Worm (Caenorhabditis elegans) whole organism, L1 larva: ENCODE data around the gene srd-16.

Experiments used
- F16B12.6 ChIP-seq: fragments of 150-350 bp; optimal IDR thresholded peaks from 2 replicates; lab custom pipeline; 2014; ENCODE audit warnings: missing biosample characterization, missing genetic modification characterization
- Y116A8C.19 ChIP-seq: sonication (generic microtip); optimal IDR thresholded peaks from 2 replicates; lab custom pipeline; 2016; ENCODE audit warnings: missing compliant biosample characterization, missing genetic modification characterization, borderline replicate concordance
- aha-1 ChIP-seq: fragments of 150-350 bp; optimal IDR thresholded peaks from 2 replicates; lab custom pipeline; 2014; ENCODE audit warnings: missing biosample characterization, missing genetic modification characterization
- alr-1 ChIP-seq: fragments of 200-800 bp; sonication (Bioruptor generic); optimal IDR thresholded peaks from 2 replicates; lab custom pipeline; 2018; ENCODE audit warnings: borderline replicate concordance, mild to moderate bottlenecking, missing genetic modification characterization, missing compliant biosample characterization
- ama-1 ChIP-seq: fragments of 150-350 bp; optimal IDR thresholded peaks from 2 replicates; lab custom pipeline; 2014
- ceh-8 ChIP-seq: fragments of 200-800 bp; sonication (Bioruptor generic); optimal IDR thresholded peaks from 2 replicates; lab custom pipeline; 2018; ENCODE audit warnings: mild to moderate bottlenecking, missing genetic modification characterization, moderate library complexity, missing compliant biosample characterization
- ceh-82 ChIP-seq, 3 experiments: fragments of 150-350 bp in 1 of 3; sonication (generic microtip) in 2 of 3; optimal IDR thresholded peaks; 2 replicates each; lab custom pipeline; 2014 to 2017; ENCODE audit warnings: missing biosample characterization in 3 of 3, missing genetic modification characterization in 3 of 3
- ceh-88 ChIP-seq: fragments of 200-800 bp; sonication (Bioruptor generic); IDR thresholded peaks from 2 replicates; pipeline ENCODE4 v1.3.6; 2022; ENCODE audit warnings: missing genetic modification characterization, missing compliant biosample characterization
- ceh-90 ChIP-seq: sonication (generic microtip); optimal IDR thresholded peaks from 2 replicates; lab custom pipeline; 2016; ENCODE audit warnings: missing genetic modification characterization, missing compliant biosample characterization
- dpl-1 ChIP-seq, 3 experiments: fragments of 150-350 bp in 2 of 3; sonication (generic microtip) in 1 of 3; optimal IDR thresholded peaks; 2 replicates each; lab custom pipeline; 2014 to 2017; ENCODE audit warnings: missing biosample characterization in 3 of 3, missing genetic modification characterization in 3 of 3, missing genetic modification reagents in 3 of 3
- dsc-1 ChIP-seq: sonication (generic microtip); optimal IDR thresholded peaks from 2 replicates; lab custom pipeline; 2016; ENCODE audit warnings: mild to moderate bottlenecking, missing genetic modification characterization, missing compliant biosample characterization
- efl-1 ChIP-seq, 4 experiments: fragments of 150-350 bp; optimal IDR thresholded peaks in 3 of 4; peaks in 1 of 4; 1 replicate in 1 of 4; 2 replicates in 3 of 4; lab custom pipeline; 2014; ENCODE audit warnings: missing biosample characterization in 2 of 4, missing genetic modification characterization in 2 of 4, missing genetic modification reagents in 2 of 4
- egl-13 ChIP-seq: sonication (generic microtip); optimal IDR thresholded peaks from 2 replicates; lab custom pipeline; 2016; ENCODE audit warnings: missing genotype, missing genetic modification reagents, missing genetic modification characterization, missing compliant biosample characterization
- ets-5 ChIP-seq: fragments of 200-800 bp; sonication (Bioruptor generic); IDR thresholded peaks from 2 replicates; pipeline ENCODE4 v1.3.6; 2022; ENCODE audit warnings: missing genetic modification characterization, missing compliant biosample characterization
- hlh-4 ChIP-seq: sonication (generic microtip); optimal IDR thresholded peaks from 2 replicates; lab custom pipeline; 2016; ENCODE audit warnings: mild to moderate bottlenecking, missing genetic modification characterization, missing compliant biosample characterization
- isw-1 ChIP-seq: fragments of 200-800 bp; sonication (Bioruptor generic); IDR thresholded peaks from 2 replicates; pipeline ENCODE4 v1.3.6; 2022; ENCODE audit warnings: missing genetic modification characterization, missing compliant biosample characterization
- jun-1 ChIP-seq: fragments of 150-350 bp; optimal IDR thresholded peaks from 2 replicates; lab custom pipeline; 2014; ENCODE audit warnings: missing biosample characterization, missing genetic modification reagents, missing genetic modification characterization
- lin-14 ChIP-seq: fragments of 200-800 bp; sonication (Bioruptor generic); optimal IDR thresholded peaks from 2 replicates; lab custom pipeline; 2018; ENCODE audit warnings: mild to moderate bottlenecking, missing genetic modification characterization, moderate library complexity, missing compliant biosample characterization
- lin-15B ChIP-seq: fragments of 150-350 bp; sonication (generic microtip); optimal IDR thresholded peaks from 3 replicates; lab custom pipeline; 2014; ENCODE audit warnings: missing biosample characterization, missing genetic modification characterization
- lir-3 ChIP-seq: sonication (generic microtip); optimal IDR thresholded peaks from 2 replicates; lab custom pipeline; 2016; ENCODE audit warnings: mild to moderate bottlenecking, missing genetic modification characterization, moderate library complexity, missing compliant biosample characterization; ENCODE audit not compliant: poor library complexity
- lsy-2 ChIP-seq, 2 experiments: fragments of 150-350 bp; optimal IDR thresholded peaks; 2 replicates each; lab custom pipeline; 2014; ENCODE audit warnings: missing biosample characterization in 2 of 2, missing genetic modification characterization in 2 of 2
- mdl-1 ChIP-seq, 2 experiments: fragments of 150-350 bp; optimal IDR thresholded peaks; 2 replicates each; lab custom pipeline; 2014 to 2017; ENCODE audit warnings: missing biosample characterization in 2 of 2, missing genetic modification characterization in 2 of 2, inconsistent platforms in 1 of 2
- mep-1 ChIP-seq: fragments of 150-350 bp; optimal IDR thresholded peaks from 2 replicates; lab custom pipeline; 2014; ENCODE audit warnings: missing biosample characterization, missing genetic modification characterization
- nhr-11 ChIP-seq: fragments of 150-350 bp; optimal IDR thresholded peaks from 2 replicates; lab custom pipeline; 2014; ENCODE audit warnings: missing biosample characterization, missing genetic modification characterization
- nhr-77 ChIP-seq: fragments of 150-350 bp; optimal IDR thresholded peaks from 2 replicates; lab custom pipeline; 2014; ENCODE audit warnings: missing biosample characterization, missing genetic modification characterization
- pag-3 ChIP-seq: sonication (generic microtip); optimal IDR thresholded peaks from 2 replicates; lab custom pipeline; 2017; ENCODE audit warnings: missing genetic modification characterization, mild to moderate bottlenecking, missing compliant biosample characterization, antibody characterized with exemption, borderline replicate concordance; ENCODE audit not compliant: insufficient read depth
- rnt-1 ChIP-seq: sonication (generic microtip); optimal IDR thresholded peaks from 2 replicates; lab custom pipeline; 2016; ENCODE audit warnings: mild to moderate bottlenecking, missing genetic modification characterization, moderate library complexity, missing compliant biosample characterization
- snpc-4 ChIP-seq: fragments of 150-350 bp; optimal IDR thresholded peaks from 2 replicates; lab custom pipeline; 2014; ENCODE audit warnings: missing biosample characterization, missing genetic modification characterization
- sptf-1 ChIP-seq: fragments of 150-350 bp; optimal IDR thresholded peaks from 2 replicates; lab custom pipeline; 2014; ENCODE audit warnings: missing biosample characterization, missing genetic modification characterization
- sup-37 ChIP-seq: fragments of 200-800 bp; sonication (Bioruptor generic); optimal IDR thresholded peaks from 2 replicates; lab custom pipeline; 2018; ENCODE audit warnings: mild to moderate bottlenecking, missing genetic modification characterization, missing compliant biosample characterization
- tlp-1 ChIP-seq: fragments of 150-350 bp; optimal IDR thresholded peaks from 2 replicates; lab custom pipeline; 2014; ENCODE audit warnings: missing biosample characterization, missing genetic modification characterization
- unc-130 ChIP-seq: fragments of 150-350 bp; optimal IDR thresholded peaks from 2 replicates; lab custom pipeline; 2017; ENCODE audit warnings: missing biosample characterization, missing genetic modification characterization, inconsistent platforms
- unc-62 ChIP-seq: fragments of 150-350 bp; optimal IDR thresholded peaks from 2 replicates; lab custom pipeline; 2014; ENCODE audit warnings: missing biosample characterization, missing genetic modification reagents, missing genetic modification characterization
- unc-98 ChIP-seq: fragments of 200-800 bp; sonication (Bioruptor generic); IDR thresholded peaks from 2 replicates; pipeline ENCODE4 v1.3.6; 2022; ENCODE audit warnings: missing genetic modification characterization, missing compliant biosample characterization
- vab-15 ChIP-seq: sonication (generic microtip); optimal IDR thresholded peaks from 2 replicates; lab custom pipeline; 2017; ENCODE audit warnings: missing genotype, mild to moderate bottlenecking, missing genetic modification characterization, missing compliant biosample characterization
- zag-1 ChIP-seq: fragments of 150-350 bp; optimal IDR thresholded peaks from 2 replicates; lab custom pipeline; 2014; ENCODE audit warnings: missing biosample characterization, missing genetic modification characterization
- ztf-11 ChIP-seq, 2 experiments: sonication (generic microtip); optimal IDR thresholded peaks; 2 replicates each; lab custom pipeline; 2016 to 2017; ENCODE audit warnings: missing genetic modification characterization in 2 of 2, missing biosample characterization in 1 of 2, missing compliant biosample characterization in 1 of 2
- ztf-4 ChIP-seq: fragments of 150-350 bp; optimal IDR thresholded peaks from 2 replicates; lab custom pipeline; 2014; ENCODE audit warnings: missing biosample characterization, missing genetic modification characterization

The srd-16 gene

DNA sequence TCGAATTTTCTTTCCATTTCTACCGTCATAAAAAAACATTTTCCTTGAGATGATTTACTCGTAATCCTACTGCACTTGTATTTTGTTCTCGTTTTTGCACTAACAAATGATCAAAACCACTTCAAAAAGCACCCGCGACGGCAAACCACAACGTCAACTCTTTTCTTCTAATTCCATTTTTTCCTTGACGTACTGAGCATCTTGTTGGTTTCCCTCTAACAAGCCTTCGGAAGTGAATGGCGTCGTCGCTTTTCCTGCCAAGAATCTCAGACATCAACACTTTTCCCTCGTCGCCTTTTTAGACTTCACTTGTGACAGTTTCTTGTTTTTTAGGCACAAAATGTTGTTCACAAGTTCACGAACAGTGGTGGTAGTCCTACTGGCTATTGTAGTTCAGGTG lies 12.6 kb upstream of the srd-16 start, which contains the start of gene C04E6.13:
Gene C04E6.13, plus strand, starts transcription at position 301 of the 400 bp plus-strand sequence.
- TF ChIP-seq efl-1 (optimal IDR thresholded peaks at IDR 0.05; lab: Kevin White, UChicago) (no peak), efl-1 (GFP tag; optimal IDR thresholded peaks at IDR 0.05 in 1 of 2; lab: Kevin White, UChicago) (peak in 1 of 2 experiments; percentile 7), ama-1 (no peak)
- TF ChIP-seq, all 84 proteins: peak for 1

DNA sequence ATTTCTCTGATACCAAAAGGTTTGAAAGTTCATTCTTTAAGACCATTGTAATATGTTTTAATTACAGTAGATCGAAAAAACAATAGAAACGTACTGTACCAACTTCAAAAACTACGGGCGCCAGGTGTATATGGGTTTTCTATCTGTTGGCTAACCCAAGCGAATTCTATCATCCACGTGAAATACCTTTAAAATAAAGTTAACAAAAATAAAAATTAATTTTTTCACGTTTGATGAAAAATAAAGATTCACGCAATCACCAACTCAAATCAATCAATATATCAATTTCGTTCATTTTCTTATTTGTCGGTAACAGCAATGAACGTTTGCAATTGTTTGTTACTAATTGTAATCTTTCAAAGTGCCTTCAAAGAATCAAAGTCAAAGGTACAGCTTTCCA lies 7.2 kb upstream of the srd-16 start, which contains the start of gene C04E6.4:
Gene C04E6.4, plus strand, starts transcription at position 301 of the 400 bp plus-strand sequence.
- TF ChIP-seq ztf-4 (tag; lab: Kevin White, UChicago): no peak
- no peak for TF ChIP-seq vab-15 (tag; lab: Kevin White, UChicago)
- no peak for TF ChIP-seq rnt-1 (tag; lab: Kevin White, UChicago)
- TF ChIP-seq tlp-1 (tag; lab: Kevin White, UChicago): no peak
- TF ChIP-seq sup-37 (GFP tag; lab: Kevin White, UChicago): no peak
- no peak for TF ChIP-seq lin-14
- no peak for TF ChIP-seq lsy-2 (tag; optimal IDR thresholded peaks at IDR 0.05; lab: Kevin White, UChicago)
- no peak for TF ChIP-seq zag-1
- no peak for TF ChIP-seq F16B12.6 (tag; lab: Kevin White, UChicago)
- TF ChIP-seq ceh-8 (GFP tag; lab: Kevin White, UChicago): no peak
- TF ChIP-seq ceh-88 (GFP tag; lab: Robert Waterston, UW): no peak

DNA sequence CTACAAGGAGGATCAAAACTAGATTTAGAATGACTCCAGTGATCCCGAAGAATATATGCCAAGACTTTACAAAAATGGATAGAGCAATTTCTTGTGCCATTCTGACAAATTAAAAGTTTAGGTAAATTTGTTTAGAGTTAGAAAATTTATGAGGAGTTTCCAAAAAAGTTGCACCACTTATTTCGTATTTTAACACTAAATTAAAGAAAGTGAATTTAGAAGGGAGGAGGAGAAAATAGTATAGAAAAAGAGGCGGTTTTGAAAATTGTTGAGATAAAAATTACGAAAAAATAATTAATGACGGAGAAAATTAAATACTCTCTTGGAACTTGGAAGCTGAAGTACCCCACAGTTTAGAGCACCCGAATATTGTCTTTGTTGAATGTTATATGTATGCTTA lies 6.4 kb upstream of the srd-16 start, which contains the start of gene srd-15:
Gene srd-15, minus strand, starts transcription at position 101 of the 400 bp plus-strand sequence.
- TF ChIP-seq ceh-90 (tag; lab: Kevin White, UChicago): no peak
- no peak for TF ChIP-seq aha-1 (tag; lab: Kevin White, UChicago)
- no peak for TF ChIP-seq isw-1 (GFP tag; lab: Robert Waterston, UW)
- TF ChIP-seq jun-1 (tag; lab: Kevin White, UChicago): no peak
- no peak for TF ChIP-seq unc-62 (GFP tag; lab: Kevin White, UChicago)
- TF ChIP-seq efl-1 (optimal IDR thresholded peaks at IDR 0.05; lab: Kevin White, UChicago): no peak
- no peak for TF ChIP-seq efl-1 (GFP tag; optimal IDR thresholded peaks at IDR 0.05 in 1 of 2; lab: Kevin White, UChicago)
- no peak for TF ChIP-seq F16B12.6 (tag; lab: Kevin White, UChicago)
- no peak for TF ChIP-seq egl-13 (tag; lab: Kevin White, UChicago)
- TF ChIP-seq snpc-4 (tag; lab: Kevin White, UChicago): no peak
- TF ChIP-seq mdl-1 (tag; optimal IDR thresholded peaks at IDR 0.05; lab: Kevin White, UChicago): no peak
- no peak for TF ChIP-seq nhr-11 (tag; lab: Kevin White, UChicago)
- no peak for TF ChIP-seq unc-98 (GFP tag; lab: Robert Waterston, UW)
- TF ChIP-seq dsc-1 (tag; lab: Kevin White, UChicago): no peak
- no peak for TF ChIP-seq ets-5
- TF ChIP-seq unc-130 (tag; lab: Kevin White, UChicago): no peak
- no peak for TF ChIP-seq nhr-77
- TF ChIP-seq sptf-1 (tag; lab: Kevin White, UChicago): no peak
- no peak for TF ChIP-seq dpl-1 (GFP tag; optimal IDR thresholded peaks at IDR 0.05; lab: Kevin White, UChicago)
- TF ChIP-seq Y116A8C.19 (tag; lab: Kevin White, UChicago): no peak
- no peak for TF ChIP-seq lin-15B (tag; lab: Kevin White, UChicago)

DNA sequence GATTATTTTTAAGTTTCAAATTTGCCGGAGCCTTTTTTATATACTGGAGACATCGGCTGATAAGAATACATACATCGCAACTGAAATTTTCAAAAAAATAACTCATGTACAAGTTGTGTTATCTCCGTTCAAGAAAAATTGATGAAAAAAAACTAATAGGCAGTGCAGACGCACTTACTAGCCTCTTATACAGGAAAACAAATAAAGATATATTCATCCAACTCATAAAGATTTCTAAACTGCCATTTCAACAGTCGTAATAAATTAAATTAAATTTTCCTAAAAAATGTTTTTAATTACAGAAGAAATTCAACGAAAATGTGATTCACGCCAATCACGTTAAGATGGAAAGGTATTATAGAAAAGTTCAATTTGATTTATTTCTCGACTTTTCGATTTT lies 2.0 kb upstream of the srd-16 start, which contains the start of gene C04E6.5:
Gene C04E6.5, plus strand, starts transcription at position 301 of the 400 bp plus-strand sequence.
- no peak for TF ChIP-seq alr-1 (tag; lab: Kevin White, UChicago)
- TF ChIP-seq, all 84 proteins: peak for 0

DNA sequence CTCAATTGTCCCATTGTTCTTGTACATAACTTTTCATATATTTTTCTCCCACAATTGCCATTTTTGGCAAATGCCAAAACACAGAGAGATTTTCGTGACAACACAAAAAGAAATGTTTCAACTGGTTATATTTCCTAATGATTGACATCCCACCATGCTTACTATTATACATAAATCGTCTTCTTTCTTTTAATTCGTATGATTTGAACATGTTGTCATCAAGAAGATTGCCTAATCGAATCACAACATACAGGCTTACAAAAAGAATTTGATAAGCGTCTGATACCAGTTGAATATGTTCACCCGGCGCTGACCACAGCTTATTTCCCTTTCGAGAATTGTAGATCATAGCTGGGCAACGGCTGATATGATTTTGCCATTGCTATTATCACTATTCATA lies 4.8 kb downstream of the srd-16 start, which contains the start of gene grd-9:
Gene grd-9, plus strand, starts transcription at position 301 of the 400 bp plus-strand sequence.
- no peak for TF ChIP-seq mep-1
- no peak for TF ChIP-seq hlh-4 (tag; lab: Kevin White, UChicago)
- no peak for TF ChIP-seq ztf-11 (tag; optimal IDR thresholded peaks at IDR 0.05; lab: Kevin White, UChicago)
- TF ChIP-seq Y116A8C.19 (tag; lab: Kevin White, UChicago): no peak
- no peak for TF ChIP-seq ceh-82 (tag; optimal IDR thresholded peaks at IDR 0.05; lab: Kevin White, UChicago)
- TF ChIP-seq lsy-2 (tag; optimal IDR thresholded peaks at IDR 0.05; lab: Kevin White, UChicago): no peak
- TF ChIP-seq lir-3 (tag; lab: Kevin White, UChicago): no peak
- TF ChIP-seq pag-3 (tag; lab: Kevin White, UChicago): no peak
